Fruit fly (Drosophila melanogaster) whole organism, embryonic: Measurements from ENCODE around the gene cni.

Experiments
- Atf-2 ChIP-seq: fragments of 200-800 bp; sonication (Bioruptor generic); optimal IDR thresholded peaks from 2 replicates; lab custom pipeline; 2016; ENCODE audit warnings: missing biosample characterization, missing genetic modification characterization
- Bgb ChIP-seq: fragments of 200-800 bp; sonication (Bioruptor generic); IDR thresholded peaks from 2 replicates; pipeline ENCODE4 v1.3.6; 2022; ENCODE audit warnings: missing biosample characterization, missing genetic modification characterization; ENCODE audit not compliant: partially characterized antibody
- BtbVII ChIP-seq: fragments of 200-800 bp; sonication (Bioruptor generic); optimal IDR thresholded peaks from 3 replicates; lab custom pipeline; 2017; ENCODE audit warnings: missing biosample characterization, mild to moderate bottlenecking, missing genetic modification characterization
- CG11093 ChIP-seq: fragments of 200-800 bp; sonication (Bioruptor generic); IDR thresholded peaks from 3 replicates; pipeline ENCODE4 v1.3.6; 2022; ENCODE audit warnings: missing biosample characterization, missing genetic modification characterization
- CG11247 ChIP-seq: fragments of 200-800 bp; sonication (Bioruptor generic); IDR thresholded peaks from 2 replicates; pipeline ENCODE4 v1.3.6; 2022; ENCODE audit warnings: missing biosample characterization, missing genetic modification characterization
- CG13296 ChIP-seq: fragments of 200-800 bp; sonication (Bioruptor generic); optimal IDR thresholded peaks from 3 replicates; lab custom pipeline; 2018; ENCODE audit warnings: missing biosample characterization, mild to moderate bottlenecking, missing genetic modification characterization
- CG13894 ChIP-seq: fragments of 200-800 bp; sonication (Bioruptor generic); optimal IDR thresholded peaks from 3 replicates; lab custom pipeline; 2018; ENCODE audit warnings: missing biosample characterization, mild to moderate bottlenecking, missing genetic modification characterization, moderate library complexity
- CG15073 ChIP-seq: fragments of 200-800 bp; sonication (Bioruptor generic); optimal IDR thresholded peaks from 2 replicates; lab custom pipeline; 2016; ENCODE audit warnings: missing biosample characterization, missing genetic modification characterization
- CG17802 ChIP-seq: fragments of 200-800 bp; sonication (Bioruptor generic); optimal IDR thresholded peaks from 2 replicates; lab custom pipeline; 2018; ENCODE audit warnings: missing biosample characterization, mild to moderate bottlenecking, missing genetic modification characterization, moderate library complexity
- CG18011 ChIP-seq: fragments of 200-800 bp; sonication (Bioruptor generic); optimal IDR thresholded peaks from 2 replicates; lab custom pipeline; 2017; ENCODE audit warnings: missing biosample characterization, missing genetic modification characterization, mild to moderate bottlenecking, moderate library complexity, missing genotype
- CG18619 ChIP-seq: fragments of 200-800 bp; sonication (Bioruptor generic); optimal IDR thresholded peaks from 3 replicates; lab custom pipeline; 2017; ENCODE audit warnings: missing biosample characterization, mild to moderate bottlenecking, missing genetic modification characterization
- CG2199 ChIP-seq: fragments of 200-800 bp; sonication (Bioruptor generic); IDR thresholded peaks from 3 replicates; pipeline ENCODE4 v1.3.6; 2022; ENCODE audit warnings: missing biosample characterization, missing genetic modification characterization
- CG31224 ChIP-seq: fragments of 200-800 bp; sonication (Bioruptor generic); IDR thresholded peaks from 2 replicates; pipeline ENCODE4 v1.3.6; 2022; ENCODE audit warnings: missing biosample characterization, missing genetic modification characterization
- CG32532 ChIP-seq: fragments of 200-800 bp; sonication (Bioruptor generic); IDR thresholded peaks from 2 replicates; pipeline ENCODE4 v1.3.6; 2022; ENCODE audit warnings: missing biosample characterization, missing genetic modification characterization
- CG4328 ChIP-seq: fragments of 200-800 bp; sonication (Bioruptor generic); optimal IDR thresholded peaks from 3 replicates; lab custom pipeline; 2017; ENCODE audit warnings: missing biosample characterization, missing genetic modification reagents, missing genetic modification characterization
- CG43689 ChIP-seq: fragments of 200-800 bp; sonication (Bioruptor generic); IDR thresholded peaks from 2 replicates; pipeline ENCODE4 v1.3.6; 2022; ENCODE audit warnings: missing biosample characterization, missing genetic modification characterization
- CG4404 ChIP-seq: fragments of 200-800 bp; sonication (Bioruptor generic); IDR thresholded peaks from 2 replicates; pipeline ENCODE4 v1.3.6; 2022; ENCODE audit warnings: missing biosample characterization, missing genetic modification characterization
- CG6654 ChIP-seq: fragments of 200-800 bp; sonication (Bioruptor generic); optimal IDR thresholded peaks from 2 replicates; lab custom pipeline; 2017; ENCODE audit warnings: missing biosample characterization, mild to moderate bottlenecking, missing genetic modification characterization
- CG7987 ChIP-seq: fragments of 200-800 bp; sonication (Bioruptor generic); optimal IDR thresholded peaks from 2 replicates; lab custom pipeline; 2018; ENCODE audit warnings: missing biosample characterization, mild to moderate bottlenecking, missing genetic modification characterization, moderate library complexity
- CG8089 ChIP-seq: fragments of 200-800 bp; sonication (Bioruptor generic); optimal IDR thresholded peaks from 3 replicates; lab custom pipeline; 2016; ENCODE audit warnings: missing biosample characterization, missing genetic modification characterization
- CG9727 ChIP-seq: fragments of 200-800 bp; sonication (Bioruptor generic); optimal IDR thresholded peaks from 3 replicates; lab custom pipeline; 2017; ENCODE audit warnings: missing biosample characterization, mild to moderate bottlenecking, missing genetic modification characterization
- Doc3 ChIP-seq: fragments of 200-800 bp; sonication (Bioruptor generic); IDR thresholded peaks from 3 replicates; pipeline ENCODE4 v1.3.6; 2022; ENCODE audit warnings: missing biosample characterization, missing genetic modification characterization; ENCODE audit not compliant: partially characterized antibody
- Ets65A ChIP-seq: fragments of 200-800 bp; sonication (Bioruptor generic); peaks from one replicate; lab custom pipeline; 2016; ENCODE audit warnings: missing biosample characterization, missing genetic modification characterization
- Ets97D ChIP-seq: fragments of 200-800 bp; sonication (Bioruptor generic); optimal IDR thresholded peaks from 3 replicates; lab custom pipeline; 2016; ENCODE audit warnings: missing biosample characterization, missing genetic modification characterization
- GATAe ChIP-seq: fragments of 200-800 bp; sonication (Bioruptor generic); conservative IDR thresholded peaks from 2 replicates; pipeline ENCODE4 v1.3.6; 2022; ENCODE audit warnings: missing biosample characterization, missing genetic modification characterization
- H15 ChIP-seq: fragments of 200-800 bp; sonication (Bioruptor generic); IDR thresholded peaks from 3 replicates; pipeline ENCODE4 v1.3.6; 2022; ENCODE audit warnings: missing biosample characterization, missing genetic modification characterization
- Med ChIP-seq: fragments of 200-800 bp; sonication (Bioruptor generic); peaks from one replicate; lab custom pipeline; 2016; ENCODE audit warnings: missing biosample characterization, missing genetic modification characterization, mild to moderate bottlenecking, inconsistent platforms, moderate library complexity
- Mes4 ChIP-seq: fragments of 200-800 bp; sonication (Bioruptor generic); optimal IDR thresholded peaks from 2 replicates; lab custom pipeline; 2016; ENCODE audit warnings: missing biosample characterization, missing genetic modification characterization
- Ptx1 ChIP-seq: fragments of 200-800 bp; sonication (Bioruptor generic); IDR thresholded peaks from 2 replicates; pipeline ENCODE4 v1.3.6; 2022; ENCODE audit warnings: missing biosample characterization, missing genetic modification characterization
- Vsx1 ChIP-seq: fragments of 200-800 bp; sonication (Bioruptor generic); optimal IDR thresholded peaks from 2 replicates; lab custom pipeline; 2017; ENCODE audit warnings: missing biosample characterization, mild to moderate bottlenecking, missing genetic modification characterization, missing genetic modification reagents
- aop ChIP-seq: fragments of 200-800 bp; sonication (Bioruptor generic); IDR thresholded peaks from 2 replicates; pipeline ENCODE4 v1.3.6; 2022; ENCODE audit warnings: missing biosample characterization, missing genetic modification characterization
- bsh ChIP-seq, 2 experiments: fragments of 200-800 bp; sonication (Bioruptor generic); optimal IDR thresholded peaks; 2 replicates each; lab custom pipeline; 2017 to 2018; ENCODE audit warnings: mild to moderate bottlenecking in 2 of 2, missing biosample characterization in 2 of 2, missing genetic modification characterization in 2 of 2, moderate library complexity in 1 of 2
- chif ChIP-seq, 2 experiments: fragments of 200-800 bp; sonication (Bioruptor generic); optimal IDR thresholded peaks; 3 replicates each; lab custom pipeline; 2016; ENCODE audit warnings: missing biosample characterization in 2 of 2, missing genetic modification characterization in 2 of 2
- cwo ChIP-seq: fragments of 200-800 bp; sonication (Bioruptor generic); optimal IDR thresholded peaks from 3 replicates; lab custom pipeline; 2017; ENCODE audit warnings: missing biosample characterization, missing genetic modification characterization, mild to moderate bottlenecking, moderate library complexity, missing genetic modification reagents
- danr ChIP-seq: fragments of 200-800 bp; sonication (Bioruptor generic); IDR thresholded peaks from 2 replicates; pipeline ENCODE4 v1.3.6; 2022; ENCODE audit warnings: missing biosample characterization, missing genetic modification characterization
- dmrt99B ChIP-seq: fragments of 200-800 bp; sonication (Bioruptor generic); optimal IDR thresholded peaks from 2 replicates; lab custom pipeline; 2018; ENCODE audit warnings: missing biosample characterization, mild to moderate bottlenecking, missing genetic modification characterization, moderate library complexity
- ewg ChIP-seq: fragments of 200-800 bp; sonication (Bioruptor generic); optimal IDR thresholded peaks from 3 replicates; lab custom pipeline; 2017; ENCODE audit warnings: mild to moderate bottlenecking, missing biosample characterization, missing genetic modification reagents, missing genetic modification characterization
- grn ChIP-seq: fragments of 200-800 bp; sonication (Bioruptor generic); optimal IDR thresholded peaks from 3 replicates; lab custom pipeline; 2017; ENCODE audit warnings: missing biosample characterization, missing genetic modification characterization
- lmd ChIP-seq: fragments of 200-800 bp; sonication (Bioruptor generic); IDR thresholded peaks from 2 replicates; pipeline ENCODE4 v1.3.6; 2022; ENCODE audit warnings: missing biosample characterization, missing genetic modification characterization
- pb ChIP-seq: fragments of 200-800 bp; sonication (Bioruptor generic); optimal IDR thresholded peaks from 3 replicates; lab custom pipeline; 2016; ENCODE audit warnings: missing biosample characterization, missing genetic modification characterization
- psq ChIP-seq: fragments of 200-800 bp; sonication (Bioruptor generic); optimal IDR thresholded peaks from 2 replicates; lab custom pipeline; 2017; ENCODE audit warnings: missing biosample characterization, missing genetic modification characterization
- pum ChIP-seq: fragments of 200-800 bp; sonication (Bioruptor generic); optimal IDR thresholded peaks from 2 replicates; lab custom pipeline; 2016; ENCODE audit warnings: missing biosample characterization, missing genetic modification characterization
- scrt ChIP-seq: fragments of 200-800 bp; sonication (Bioruptor generic); optimal IDR thresholded peaks from 2 replicates; lab custom pipeline; 2018; ENCODE audit warnings: missing biosample characterization, mild to moderate bottlenecking, missing genetic modification characterization, moderate library complexity
- sd ChIP-seq: fragments of 200-800 bp; sonication (Bioruptor generic); optimal IDR thresholded peaks from 3 replicates; lab custom pipeline; 2018; ENCODE audit warnings: missing biosample characterization, mild to moderate bottlenecking, missing genetic modification characterization, moderate library complexity
- slou ChIP-seq: fragments of 200-800 bp; sonication (Bioruptor generic); optimal IDR thresholded peaks from 3 replicates; lab custom pipeline; 2016; ENCODE audit warnings: missing biosample characterization, missing genetic modification characterization
- sna ChIP-seq: fragments of 200-800 bp; sonication (Bioruptor generic); IDR thresholded peaks from 2 replicates; pipeline ENCODE4 v1.3.6; 2022; ENCODE audit warnings: missing biosample characterization, missing genetic modification characterization; ENCODE audit not compliant: partially characterized antibody
- trem ChIP-seq: fragments of 200-800 bp; optimal IDR thresholded peaks from 3 replicates; lab custom pipeline; 2019; ENCODE audit warnings: missing biosample characterization, mild to moderate bottlenecking, missing genetic modification characterization, moderate library complexity
- tup ChIP-seq: fragments of 200-800 bp; sonication (Bioruptor generic); optimal IDR thresholded peaks from 2 replicates; lab custom pipeline; 2016; ENCODE audit warnings: missing biosample characterization, mild to moderate bottlenecking, missing genetic modification characterization, moderate library complexity
- twi ChIP-seq: fragments of 200-800 bp; optimal IDR thresholded peaks from 2 replicates; lab custom pipeline; 2019; ENCODE audit warnings: missing biosample characterization, mild to moderate bottlenecking, missing genetic modification characterization, moderate library complexity
- vfl ChIP-seq: fragments of 200-800 bp; sonication (Bioruptor generic); optimal IDR thresholded peaks from 2 replicates; lab custom pipeline; 2016; ENCODE audit warnings: missing biosample characterization, missing genetic modification characterization

The cni gene

DNA sequence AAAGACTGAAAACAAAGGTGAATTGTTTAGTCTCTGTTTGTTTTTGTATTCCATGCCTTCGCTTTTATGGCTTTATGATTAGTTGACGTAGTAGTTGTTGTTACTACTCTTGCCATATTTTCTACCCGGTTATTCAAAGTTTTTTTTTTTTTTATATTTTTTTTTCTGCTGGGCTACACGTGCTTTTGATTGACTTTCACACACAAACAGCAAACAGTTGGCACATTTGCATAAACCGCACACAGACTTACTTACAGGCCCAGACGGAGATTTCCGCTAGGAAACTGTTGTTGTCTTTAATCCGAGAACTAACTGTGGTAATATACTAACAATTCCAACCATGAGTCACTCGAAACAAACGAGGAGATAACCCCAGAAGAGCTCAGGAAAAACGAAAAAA lies 5.3 kb upstream of the cni start:
- no peak for TF ChIP-seq CG43689 (GFP tag; lab: Robert Waterston, UW)
- no peak for TF ChIP-seq Mes4
- no peak for TF ChIP-seq CG9727 (GFP tag; lab: Kevin White, UChicago)
- no peak for TF ChIP-seq psq (GFP tag; lab: Kevin White, UChicago)
- TF ChIP-seq Med (GFP tag; lab: Kevin White, UChicago): peak; percentile 50
- peak; percentile 77 for TF ChIP-seq cwo (GFP tag; lab: Kevin White, UChicago)
- TF ChIP-seq tup: no peak
- TF ChIP-seq BtbVII (GFP tag; lab: Kevin White, UChicago): peak; percentile 12
- TF ChIP-seq CG15073 (GFP tag; lab: Kevin White, UChicago): no peak
- no peak for TF ChIP-seq sd (tag; lab: Kevin White, UChicago)
- TF ChIP-seq lmd (GFP tag; lab: Robert Waterston, UW): no peak

DNA sequence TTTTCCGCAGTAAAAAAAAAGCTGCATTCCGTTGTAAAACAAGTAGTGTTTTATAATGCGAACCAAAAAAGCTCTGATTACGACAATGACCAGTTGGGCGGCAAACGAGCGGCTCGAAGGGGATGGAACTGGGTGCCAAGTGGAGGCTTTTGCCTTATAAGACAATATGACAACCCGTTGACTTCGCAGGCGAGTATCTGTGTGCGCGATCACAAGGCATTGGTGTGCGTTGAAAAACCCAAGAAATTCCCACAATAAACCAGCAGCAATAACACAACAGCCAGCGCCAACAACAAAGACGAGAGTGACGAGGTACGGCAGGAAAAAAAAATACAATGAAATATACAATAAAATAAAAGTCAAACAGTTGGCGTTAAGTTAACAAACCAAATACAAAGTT lies 4.5 kb upstream of the cni start:
- TF ChIP-seq CG32532: peak; percentile 31; the same call in 1 of the 2 replicates
- TF ChIP-seq vfl: no peak
- no peak for TF ChIP-seq aop (GFP tag; lab: Robert Waterston, UW)
- no peak for TF ChIP-seq CG18011 (GFP tag; lab: Kevin White, UChicago)
- no peak for TF ChIP-seq dmrt99B
- TF ChIP-seq GATAe (GFP tag; lab: Robert Waterston, UW): no peak
- TF ChIP-seq CG18619 (GFP tag; lab: Kevin White, UChicago): no peak
- TF ChIP-seq Ets97D (GFP tag; lab: Kevin White, UChicago): no peak
- TF ChIP-seq danr (GFP tag; lab: Robert Waterston, UW): no peak
- TF ChIP-seq CG11093 (GFP tag; lab: Robert Waterston, UW): no peak
- no peak for TF ChIP-seq CG6654 (GFP tag; lab: Kevin White, UChicago)
- peak; percentile 28 for TF ChIP-seq CG7987
- TF ChIP-seq pb (GFP tag; lab: Kevin White, UChicago): no peak
- peak; percentile 60 for TF ChIP-seq CG13296 (GFP tag; lab: Kevin White, UChicago)
- TF ChIP-seq Vsx1: no peak
- TF ChIP-seq scrt (GFP tag; lab: Kevin White, UChicago): no peak
- no peak for TF ChIP-seq slou (GFP tag; lab: Kevin White, UChicago)
- no peak for TF ChIP-seq trem
- no peak for TF ChIP-seq CG8089 (GFP tag; lab: Kevin White, UChicago)
- TF ChIP-seq grn (GFP tag; lab: Kevin White, UChicago): peak; percentile 9
- no peak for TF ChIP-seq CG4404
- TF ChIP-seq chif (GFP tag; optimal IDR thresholded peaks at IDR 0.05; lab: Kevin White, UChicago): no peak
- no peak for TF ChIP-seq CG11247 (GFP tag; lab: Robert Waterston, UW)
- no peak for TF ChIP-seq ewg (GFP tag; lab: Kevin White, UChicago)
- no peak for TF ChIP-seq CG17802 (tag; lab: Kevin White, UChicago)
- no peak for TF ChIP-seq CG4328 (GFP tag; lab: Kevin White, UChicago)
- TF ChIP-seq CG31224 (GFP tag; lab: Robert Waterston, UW): no peak
- peak; percentile 56 for TF ChIP-seq Ets65A (GFP tag; lab: Kevin White, UChicago)
- no peak for TF ChIP-seq tup
- TF ChIP-seq Ptx1 (GFP tag; lab: Robert Waterston, UW): no peak
- TF ChIP-seq pum (GFP tag; lab: Kevin White, UChicago): no peak
- no peak for TF ChIP-seq twi (tag; lab: Kevin White, UChicago)
- TF ChIP-seq CG13894 (tag; lab: Kevin White, UChicago): peak; percentile 92
- no peak for TF ChIP-seq H15 (GFP tag; lab: Robert Waterston, UW)
- TF ChIP-seq bsh (GFP tag; optimal IDR thresholded peaks at IDR 0.05; lab: Kevin White, UChicago): no peak
- TF ChIP-seq CG2199 (GFP tag; lab: Robert Waterston, UW): peak; percentile 67; the same call in 1 of the 3 replicates
- TF ChIP-seq Doc3 (GFP tag; lab: Robert Waterston, UW): no peak
- TF ChIP-seq Bgb: peak; percentile 51; the same call in 1 of the 2 replicates
- TF ChIP-seq sna (GFP tag; lab: Robert Waterston, UW): no peak
- TF ChIP-seq Atf-2 (GFP tag; lab: Kevin White, UChicago): no peak
